Fruit fly (Drosophila melanogaster) whole organism, wandering third instar larva: ENCODE measurements around the gene CG7376.

Experiments
- CG32264 ChIP-seq: fragments of 200-800 bp; sonication (Bioruptor generic); optimal IDR thresholded peaks from 2 replicates; lab custom pipeline; 2016; ENCODE audit warnings: missing biosample characterization, missing genetic modification characterization
- Dif ChIP-seq: fragments of 200-275, 200-300 bp; sonication (Bioruptor generic); optimal IDR thresholded peaks from 2 replicates; lab custom pipeline; 2018; ENCODE audit warnings: missing biosample characterization, missing genetic modification characterization; ENCODE audit not compliant: partially characterized antibody
- OdsH ChIP-seq: fragments of 200-800 bp; sonication (Bioruptor generic); optimal IDR thresholded peaks from 2 replicates; lab custom pipeline; 2016; ENCODE audit warnings: missing biosample characterization, mild to moderate bottlenecking, missing genetic modification characterization
- Rel ChIP-seq, 2 experiments: fragments of 200-800 bp; sonication (Bioruptor generic) in 1 of 2; optimal IDR thresholded peaks; 2 replicates in 1 of 2; 3 replicates in 1 of 2; lab custom pipeline; 2016 to 2019; ENCODE audit warnings: mild to moderate bottlenecking in 2 of 2, missing biosample characterization in 2 of 2, missing genetic modification characterization in 2 of 2, moderate library complexity in 1 of 2
- br ChIP-seq: fragments of 200-800 bp; sonication (Bioruptor generic); optimal IDR thresholded peaks from 2 replicates; lab custom pipeline; 2016; ENCODE audit warnings: missing biosample characterization, missing genetic modification characterization
- dl ChIP-seq, 2 experiments: fragments of 175-275, 200-275 bp in 1 of 2; fragments of 200-275 bp in 1 of 2; sonication (Bioruptor generic); optimal IDR thresholded peaks; lab custom pipeline; 2018; ENCODE audit warnings: mild to moderate bottlenecking in 2 of 2, missing biosample characterization in 2 of 2, missing genetic modification characterization in 2 of 2, moderate library complexity in 2 of 2; ENCODE audit not compliant: partially characterized antibody in 2 of 2, insufficient read depth in 1 of 2
- fru ChIP-seq: fragments of 200-800 bp; sonication (Bioruptor generic); optimal IDR thresholded peaks from 3 replicates; lab custom pipeline; 2016; ENCODE audit warnings: missing biosample characterization, mild to moderate bottlenecking, missing genetic modification characterization
- jim ChIP-seq: fragments of 175-275, 200-325 bp; sonication (Bioruptor generic); optimal IDR thresholded peaks from 2 replicates; lab custom pipeline; 2016; ENCODE audit warnings: missing biosample characterization, mild to moderate bottlenecking, missing genetic modification characterization
- pan ChIP-seq: fragments of >200 bp; optimal IDR thresholded peaks from 2 replicates; lab custom pipeline; 2017
- psq ChIP-seq: fragments of 200-800 bp; sonication (Bioruptor generic); optimal IDR thresholded peaks from 3 replicates; lab custom pipeline; 2017; ENCODE audit warnings: missing biosample characterization, mild to moderate bottlenecking, missing genetic modification characterization, moderate library complexity
- usp ChIP-seq: fragments of >200 bp; optimal IDR thresholded peaks from 2 replicates; lab custom pipeline; 2017; ENCODE audit warnings: missing biosample characterization, missing genetic modification characterization

DNA sequence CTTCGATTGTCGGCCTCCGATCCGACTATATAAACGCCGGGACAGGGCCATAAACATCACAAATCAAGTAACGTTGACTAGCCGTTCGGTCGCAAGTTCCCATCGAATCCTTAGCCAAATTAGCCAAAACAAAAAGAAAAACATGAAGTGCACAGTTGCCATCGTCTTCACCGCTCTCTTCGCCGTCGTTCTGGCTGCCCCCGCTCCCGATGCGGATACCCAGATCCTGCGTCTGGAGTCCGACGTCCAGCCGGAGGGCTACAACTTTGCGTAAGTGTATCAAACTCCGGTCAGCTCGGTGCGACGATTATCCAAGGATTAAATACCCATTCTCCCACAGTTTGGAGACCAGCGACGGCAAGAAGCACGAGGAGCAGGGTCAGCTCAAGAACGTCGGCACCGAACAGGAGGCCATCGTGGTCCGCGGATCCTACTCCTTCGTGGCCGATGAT is 29.3 kb upstream of the CG7376 start, which contains the start of gene Lcp65Ac:
- TF ChIP-seq OdsH (GFP tag; lab: Kevin White, UChicago) (no peak), usp (GFP tag; lab: Kevin White, UChicago) (no peak), jim (GFP tag; lab: Kevin White, UChicago) (no peak), CG32264 (GFP tag; lab: Kevin White, UChicago) (no peak), br (GFP tag; lab: Kevin White, UChicago) (no peak), pan (lab: Kevin White, UChicago) (no peak), Rel (GFP tag; optimal IDR thresholded peaks at IDR 0.05; lab: Kevin White, UChicago) (no peak), Rel (tag; optimal IDR thresholded peaks at IDR 0.05; lab: Kevin White, UChicago) (no peak), dl (GFP tag; optimal IDR thresholded peaks at IDR 0.05; lab: Kevin White, UChicago; ENCODE audit: insufficient read depth in 1 of 2, partially characterized antibody in 2 of 2) (no peak), psq (no peak), Dif (GFP tag; lab: Kevin White, UChicago) (no peak), fru (GFP tag; lab: Kevin White, UChicago) (no peak)
